Worm (Caenorhabditis elegans) whole organism, L1 larva: ENCODE measurements around the gene pcn-1.

Source experiments
- aha-1 ChIP-seq: fragments of 150-350 bp; optimal IDR thresholded peaks from 2 replicates; lab custom pipeline; 2014; ENCODE audit warnings: missing biosample characterization, missing genetic modification characterization
- alr-1 ChIP-seq: fragments of 200-800 bp; sonication (Bioruptor generic); optimal IDR thresholded peaks from 2 replicates; lab custom pipeline; 2018; ENCODE audit warnings: borderline replicate concordance, mild to moderate bottlenecking, missing genetic modification characterization, missing compliant biosample characterization
- ama-1 ChIP-seq: fragments of 150-350 bp; optimal IDR thresholded peaks from 2 replicates; lab custom pipeline; 2014
- blmp-1 ChIP-seq: fragments of 150-350 bp; optimal IDR thresholded peaks from 2 replicates; lab custom pipeline; 2014; ENCODE audit warnings: missing biosample characterization, missing genetic modification characterization
- ceh-63 ChIP-seq: fragments of 200-800 bp; sonication (Bioruptor generic); optimal IDR thresholded peaks from 2 replicates; lab custom pipeline; 2018; ENCODE audit warnings: mild to moderate bottlenecking, missing genetic modification characterization, missing compliant biosample characterization
- ceh-8 ChIP-seq: fragments of 200-800 bp; sonication (Bioruptor generic); optimal IDR thresholded peaks from 2 replicates; lab custom pipeline; 2018; ENCODE audit warnings: mild to moderate bottlenecking, missing genetic modification characterization, moderate library complexity, missing compliant biosample characterization
- ceh-82 ChIP-seq, 3 experiments: fragments of 150-350 bp in 1 of 3; sonication (generic microtip) in 2 of 3; optimal IDR thresholded peaks; 2 replicates each; lab custom pipeline; 2014 to 2017; ENCODE audit warnings: missing biosample characterization in 3 of 3, missing genetic modification characterization in 3 of 3
- dpl-1 ChIP-seq, 3 experiments: fragments of 150-350 bp in 2 of 3; sonication (generic microtip) in 1 of 3; optimal IDR thresholded peaks; 2 replicates each; lab custom pipeline; 2014 to 2017; ENCODE audit warnings: missing biosample characterization in 3 of 3, missing genetic modification characterization in 3 of 3, missing genetic modification reagents in 3 of 3
- efl-1 ChIP-seq, 4 experiments: fragments of 150-350 bp; optimal IDR thresholded peaks in 3 of 4; peaks in 1 of 4; 1 replicate in 1 of 4; 2 replicates in 3 of 4; lab custom pipeline; 2014; ENCODE audit warnings: missing biosample characterization in 2 of 4, missing genetic modification characterization in 2 of 4, missing genetic modification reagents in 2 of 4
- efl-3 ChIP-seq: fragments of 200-800 bp; sonication (Bioruptor generic); optimal IDR thresholded peaks from 2 replicates; lab custom pipeline; 2018; ENCODE audit warnings: mild to moderate bottlenecking, missing genetic modification characterization, missing compliant biosample characterization
- egl-13 ChIP-seq: sonication (generic microtip); optimal IDR thresholded peaks from 2 replicates; lab custom pipeline; 2016; ENCODE audit warnings: missing genotype, missing genetic modification reagents, missing genetic modification characterization, missing compliant biosample characterization
- egl-27 ChIP-seq, 2 experiments: fragments of 150-350 bp in 1 of 2; sonication (generic microtip); optimal IDR thresholded peaks; 3 replicates each; lab custom pipeline; 2017 to 2018; ENCODE audit warnings: missing biosample characterization in 2 of 2, missing genetic modification characterization in 2 of 2, missing genetic modification reagents in 2 of 2
- elt-2 ChIP-seq: sonication (generic microtip); optimal IDR thresholded peaks from 2 replicates; lab custom pipeline; 2016; ENCODE audit warnings: missing genetic modification characterization, mild to moderate bottlenecking, inconsistent platforms, missing compliant biosample characterization, missing genetic modification reagents
- elt-3 ChIP-seq, 6 experiments: fragments of 150-350 bp in 1 of 6; sonication (generic microtip); optimal IDR thresholded peaks; 2 replicates each; lab custom pipeline; 2017 to 2018; ENCODE audit warnings: missing biosample characterization in 6 of 6, missing genetic modification characterization in 6 of 6, inconsistent platforms in 1 of 6
- fkh-10 ChIP-seq: sonication (generic microtip); optimal IDR thresholded peaks from 2 replicates; lab custom pipeline; 2017; ENCODE audit warnings: missing biosample characterization, missing genetic modification reagents, missing genetic modification characterization
- fkh-4 ChIP-seq: sonication (generic microtip); optimal IDR thresholded peaks from 2 replicates; lab custom pipeline; 2016; ENCODE audit warnings: missing compliant biosample characterization, missing genetic modification characterization, borderline replicate concordance
- fos-1 ChIP-seq: fragments of 150-350 bp; optimal IDR thresholded peaks from 2 replicates; lab custom pipeline; 2014; ENCODE audit warnings: missing biosample characterization, missing genetic modification characterization
- lin-14 ChIP-seq: fragments of 200-800 bp; sonication (Bioruptor generic); optimal IDR thresholded peaks from 2 replicates; lab custom pipeline; 2018; ENCODE audit warnings: mild to moderate bottlenecking, missing genetic modification characterization, moderate library complexity, missing compliant biosample characterization
- lin-35 ChIP-seq, 2 experiments: fragments of 150-350 bp; optimal IDR thresholded peaks; 2 replicates each; lab custom pipeline; 2014; ENCODE audit warnings: missing biosample characterization in 2 of 2, missing genetic modification characterization in 2 of 2, missing genetic modification reagents in 2 of 2
- lin-39 ChIP-seq: fragments of 150-350 bp; optimal IDR thresholded peaks from 2 replicates; lab custom pipeline; 2014; ENCODE audit warnings: missing biosample characterization, missing genetic modification reagents, missing genetic modification characterization
- lir-3 ChIP-seq: sonication (generic microtip); optimal IDR thresholded peaks from 2 replicates; lab custom pipeline; 2016; ENCODE audit warnings: mild to moderate bottlenecking, missing genetic modification characterization, moderate library complexity, missing compliant biosample characterization; ENCODE audit not compliant: poor library complexity
- lsy-2 ChIP-seq, 2 experiments: fragments of 150-350 bp; optimal IDR thresholded peaks; 2 replicates each; lab custom pipeline; 2014; ENCODE audit warnings: missing biosample characterization in 2 of 2, missing genetic modification characterization in 2 of 2
- mdl-1 ChIP-seq, 2 experiments: fragments of 150-350 bp; optimal IDR thresholded peaks; 2 replicates each; lab custom pipeline; 2014 to 2017; ENCODE audit warnings: missing biosample characterization in 2 of 2, missing genetic modification characterization in 2 of 2, inconsistent platforms in 1 of 2
- mef-2 ChIP-seq: fragments of 150-350 bp; optimal IDR thresholded peaks from 2 replicates; lab custom pipeline; 2014; ENCODE audit warnings: missing biosample characterization, missing genetic modification characterization
- nhr-11 ChIP-seq: fragments of 150-350 bp; optimal IDR thresholded peaks from 2 replicates; lab custom pipeline; 2014; ENCODE audit warnings: missing biosample characterization, missing genetic modification characterization
- nhr-12 ChIP-seq: sonication (generic microtip); optimal IDR thresholded peaks from 2 replicates; lab custom pipeline; 2017; ENCODE audit warnings: missing biosample characterization, missing genetic modification characterization
- nhr-19 ChIP-seq: fragments of 200-800 bp; sonication (Bioruptor generic); conservative IDR thresholded peaks from 2 replicates; pipeline ENCODE4 v1.3.6; 2022; ENCODE audit warnings: missing genetic modification characterization, missing compliant biosample characterization
- nhr-28 ChIP-seq: fragments of 150-350 bp; optimal IDR thresholded peaks from 2 replicates; lab custom pipeline; 2014; ENCODE audit warnings: missing biosample characterization, missing genetic modification characterization
- nhr-71 ChIP-seq: sonication (generic microtip); optimal IDR thresholded peaks from 2 replicates; lab custom pipeline; 2016; ENCODE audit warnings: mild to moderate bottlenecking, missing genetic modification characterization, moderate library complexity, missing compliant biosample characterization
- nhr-84 ChIP-seq: sonication (generic microtip); optimal IDR thresholded peaks from 2 replicates; lab custom pipeline; 2017; ENCODE audit warnings: missing biosample characterization, missing genetic modification characterization
- nhr-85 ChIP-seq: sonication (generic microtip); peaks from one replicate; lab custom pipeline; 2016; ENCODE audit warnings: missing genetic modification characterization, inconsistent platforms, missing compliant biosample characterization
- nhr-90 ChIP-seq: sonication (generic microtip); optimal IDR thresholded peaks from 2 replicates; lab custom pipeline; 2016; ENCODE audit warnings: mild to moderate bottlenecking, missing genetic modification characterization, missing compliant biosample characterization; ENCODE audit not compliant: poor library complexity
- pqm-1 ChIP-seq: sonication (generic microtip); optimal IDR thresholded peaks from 3 replicates; lab custom pipeline; 2017; ENCODE audit warnings: missing biosample characterization, missing genetic modification characterization
- rnt-1 ChIP-seq: sonication (generic microtip); optimal IDR thresholded peaks from 2 replicates; lab custom pipeline; 2016; ENCODE audit warnings: mild to moderate bottlenecking, missing genetic modification characterization, moderate library complexity, missing compliant biosample characterization
- skn-1 ChIP-seq: fragments of 150-350 bp; optimal IDR thresholded peaks from 2 replicates; lab custom pipeline; 2014; ENCODE audit warnings: missing biosample characterization, missing genetic modification characterization
- snu-23 ChIP-seq: sonication (generic microtip); optimal IDR thresholded peaks from 2 replicates; lab custom pipeline; 2016; ENCODE audit warnings: missing genetic modification characterization, missing compliant biosample characterization
- sox-4 ChIP-seq: sonication (generic microtip); optimal IDR thresholded peaks from 2 replicates; lab custom pipeline; 2016; ENCODE audit warnings: missing genetic modification characterization, missing compliant biosample characterization
- swsn-7 ChIP-seq: sonication (generic microtip); optimal IDR thresholded peaks from 2 replicates; lab custom pipeline; 2016; ENCODE audit warnings: missing genetic modification characterization, missing compliant biosample characterization
- tlp-1 ChIP-seq: fragments of 150-350 bp; optimal IDR thresholded peaks from 2 replicates; lab custom pipeline; 2014; ENCODE audit warnings: missing biosample characterization, missing genetic modification characterization
- unc-86 ChIP-seq: sonication (generic microtip); optimal IDR thresholded peaks from 2 replicates; lab custom pipeline; 2016; ENCODE audit warnings: missing genetic modification characterization, missing compliant biosample characterization
- unc-98 ChIP-seq: fragments of 200-800 bp; sonication (Bioruptor generic); IDR thresholded peaks from 2 replicates; pipeline ENCODE4 v1.3.6; 2022; ENCODE audit warnings: missing genetic modification characterization, missing compliant biosample characterization
- vab-15 ChIP-seq: sonication (generic microtip); optimal IDR thresholded peaks from 2 replicates; lab custom pipeline; 2017; ENCODE audit warnings: missing genotype, mild to moderate bottlenecking, missing genetic modification characterization, missing compliant biosample characterization
- xbp-1 ChIP-seq: sonication (generic microtip); optimal IDR thresholded peaks from 2 replicates; lab custom pipeline; 2016; ENCODE audit warnings: missing genetic modification characterization, missing compliant biosample characterization
- zag-1 ChIP-seq: fragments of 150-350 bp; optimal IDR thresholded peaks from 2 replicates; lab custom pipeline; 2014; ENCODE audit warnings: missing biosample characterization, missing genetic modification characterization
- zip-4 ChIP-seq: fragments of 200-800 bp; sonication (Bioruptor generic); optimal IDR thresholded peaks from 2 replicates; lab custom pipeline; 2018; ENCODE audit warnings: mild to moderate bottlenecking, missing genetic modification characterization, moderate library complexity, missing compliant biosample characterization
- ztf-4 ChIP-seq: fragments of 150-350 bp; optimal IDR thresholded peaks from 2 replicates; lab custom pipeline; 2014; ENCODE audit warnings: missing biosample characterization, missing genetic modification characterization

pcn-1 gene

DNA sequence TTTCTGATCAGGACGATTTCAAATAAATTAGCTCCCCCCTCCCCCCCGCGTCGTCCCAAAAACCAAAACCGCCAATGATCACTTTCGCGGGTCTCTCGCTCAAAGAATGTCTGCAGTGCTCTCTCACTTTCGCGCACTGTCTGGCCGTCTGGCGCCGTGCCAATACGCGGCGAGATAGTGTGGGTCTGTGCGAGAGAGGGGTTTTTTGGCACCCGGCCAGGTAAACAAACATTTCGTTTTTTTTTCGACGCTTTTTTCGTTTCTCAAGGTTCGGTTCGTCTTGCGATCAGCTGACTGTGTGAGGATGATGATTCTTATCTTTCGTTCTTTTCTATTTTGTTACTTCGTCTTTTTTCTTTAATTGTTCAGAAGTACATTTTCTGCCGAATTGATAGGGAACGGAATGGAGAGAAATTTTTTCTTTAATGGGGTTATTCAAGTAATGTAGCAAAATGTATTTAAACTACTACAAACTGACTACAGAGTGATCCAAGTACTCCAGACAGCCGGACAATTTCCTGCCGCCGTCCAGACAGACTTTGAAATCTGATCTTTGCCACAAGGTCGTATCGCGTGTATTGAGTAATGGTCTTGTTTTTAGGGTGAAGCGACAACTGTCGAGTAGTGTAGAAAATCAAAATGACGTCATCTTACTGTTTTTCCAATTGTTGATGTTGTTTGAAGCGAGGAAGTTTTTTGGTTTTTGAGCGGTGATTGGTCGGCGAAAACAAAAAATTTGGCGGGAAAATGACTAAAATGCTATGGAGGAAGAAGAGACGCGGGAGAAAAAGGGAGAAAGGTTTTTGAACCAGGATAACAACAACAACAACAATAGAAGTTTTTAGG lies 24.9 kb downstream of the pcn-1 start (continued):
- no peak for TF ChIP-seq ceh-8
- TF ChIP-seq lir-3, result peak; percentile 30
- peak; percentile 67 for TF ChIP-seq swsn-7 (tag; lab: Kevin White, UChicago)
- no peak for TF ChIP-seq nhr-28 (tag; lab: Kevin White, UChicago)
- TF ChIP-seq zip-4 (GFP tag; lab: Kevin White, UChicago), result no peak
- no peak for TF ChIP-seq efl-3 (GFP tag; lab: Kevin White, UChicago)
- no peak for TF ChIP-seq vab-15 (tag; lab: Kevin White, UChicago)

DNA sequence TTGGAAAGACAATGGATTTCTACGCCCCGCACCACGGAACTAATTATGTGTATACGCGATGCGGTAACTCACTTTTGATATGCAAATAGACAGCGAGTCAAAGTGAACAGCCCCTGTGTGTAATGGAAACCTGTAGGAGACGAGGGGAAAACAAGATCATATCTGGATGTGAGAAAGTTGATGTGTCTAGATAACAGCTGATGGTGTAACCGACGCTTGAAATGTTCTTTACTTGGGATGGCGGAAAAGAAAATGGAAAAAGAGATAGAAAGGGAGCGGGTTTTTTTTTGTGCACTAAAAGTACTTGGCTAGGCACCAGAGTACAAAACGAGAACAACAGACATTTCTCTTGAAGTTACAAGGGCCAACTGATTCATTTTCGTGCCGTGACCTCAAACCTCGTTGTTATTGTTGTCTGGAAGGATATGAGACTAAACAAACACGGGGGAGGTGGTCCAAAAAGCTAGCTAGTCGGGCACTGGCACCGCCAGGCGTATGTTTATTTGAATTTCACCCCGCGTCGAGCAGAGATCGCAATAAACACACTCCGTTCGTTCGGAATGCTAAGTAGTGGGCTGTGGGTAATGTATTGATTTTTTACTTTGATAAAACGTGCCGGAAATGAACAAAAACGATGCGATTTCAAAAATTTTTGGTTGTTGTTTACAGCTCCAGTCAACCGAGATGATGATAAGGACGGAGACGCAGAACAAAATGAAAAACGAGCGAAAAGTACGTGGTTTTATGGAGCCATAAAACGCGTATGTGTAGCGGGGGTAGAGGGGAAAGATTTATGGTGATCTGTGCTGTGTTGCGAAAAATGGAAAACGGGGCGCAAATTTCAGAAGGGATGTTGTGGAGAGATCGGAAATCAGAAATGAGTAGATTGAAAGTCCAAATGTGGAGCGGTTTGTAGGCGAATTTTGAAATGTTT lies 27.1 kb downstream of the pcn-1 start:
- peak; percentile 48 for TF ChIP-seq lin-14 (GFP tag; lab: Kevin White, UChicago)
- TF ChIP-seq ama-1, result no peak
- no peak for TF ChIP-seq sox-4
- TF ChIP-seq lin-39, result no peak
- no peak for TF ChIP-seq nhr-19 (GFP tag; lab: Robert Waterston, UW)
- peak; percentile 23 for TF ChIP-seq snu-23
- no peak for TF ChIP-seq vab-15 (tag; lab: Kevin White, UChicago)
- no peak for TF ChIP-seq ceh-82 (tag; optimal IDR thresholded peaks at IDR 0.05; lab: Kevin White, UChicago)
- no peak for TF ChIP-seq swsn-7 (tag; lab: Kevin White, UChicago)
- no peak for TF ChIP-seq fkh-10
- TF ChIP-seq nhr-12, result no peak
- TF ChIP-seq xbp-1, result no peak
- no peak for TF ChIP-seq unc-98 (GFP tag; lab: Robert Waterston, UW)
- no peak for TF ChIP-seq zag-1 (tag; lab: Kevin White, UChicago)
- no peak for TF ChIP-seq alr-1 (tag; lab: Kevin White, UChicago)
- TF ChIP-seq mdl-1 (tag; optimal IDR thresholded peaks at IDR 0.05; lab: Kevin White, UChicago), result peak in 1 of 2 experiments; percentile 10
- no peak for TF ChIP-seq fkh-4 (tag; lab: Kevin White, UChicago)
- peak in 3 of 6 experiments; percentile 9 to 34 (median 15) for TF ChIP-seq elt-3 (tag; optimal IDR thresholded peaks at IDR 0.05; lab: Kevin White, UChicago)
- TF ChIP-seq egl-13 (tag; lab: Kevin White, UChicago), result no peak
- TF ChIP-seq elt-2 (tag; lab: Kevin White, UChicago), result peak; percentile 54
- peak; percentile 64 for TF ChIP-seq nhr-85 (tag; lab: Kevin White, UChicago)
- no peak for TF ChIP-seq ceh-63
- peak; percentile 33 for TF ChIP-seq rnt-1 (tag; lab: Kevin White, UChicago)
- no peak for TF ChIP-seq dpl-1 (GFP tag; optimal IDR thresholded peaks at IDR 0.05; lab: Kevin White, UChicago)
- peak; percentile 52 for TF ChIP-seq blmp-1 (tag; lab: Kevin White, UChicago)
- no peak for TF ChIP-seq nhr-11 (tag; lab: Kevin White, UChicago)
- TF ChIP-seq nhr-71 (tag; lab: Kevin White, UChicago), result peak; percentile 31
- no peak for TF ChIP-seq mef-2 (tag; lab: Kevin White, UChicago)
- no peak for TF ChIP-seq egl-27 (tag; optimal IDR thresholded peaks at IDR 0.05; lab: Kevin White, UChicago)
- no peak for TF ChIP-seq efl-1 (optimal IDR thresholded peaks at IDR 0.05; lab: Kevin White, UChicago)
- no peak for TF ChIP-seq efl-1 (GFP tag; optimal IDR thresholded peaks at IDR 0.05 in 1 of 2; lab: Kevin White, UChicago)
- TF ChIP-seq lsy-2 (tag; optimal IDR thresholded peaks at IDR 0.05; lab: Kevin White, UChicago), result peak in 1 of 2 experiments; percentile 26
- TF ChIP-seq ztf-4 (tag; lab: Kevin White, UChicago), result no peak
- TF ChIP-seq fos-1 (tag; lab: Kevin White, UChicago), result no peak
- no peak for TF ChIP-seq unc-86 (tag; lab: Kevin White, UChicago)
- no peak for TF ChIP-seq tlp-1 (tag; lab: Kevin White, UChicago)
- no peak for TF ChIP-seq nhr-90 (tag; lab: Kevin White, UChicago)
- TF ChIP-seq lin-35 (GFP tag; optimal IDR thresholded peaks at IDR 0.05; lab: Kevin White, UChicago), result peak; percentile 5 to 25
- no peak for TF ChIP-seq pqm-1
- TF ChIP-seq nhr-84, result no peak
- TF ChIP-seq skn-1 (tag; lab: Kevin White, UChicago), result no peak
- no peak for TF ChIP-seq aha-1
- TF ChIP-seq lir-3, result no peak
